Worm (Caenorhabditis elegans) whole organism, young adult: ENCODE results near the gene nhr-277.

Experiments
- B0035.1 ChIP-seq: sonication (generic microtip); optimal IDR thresholded peaks from 2 replicates; lab custom pipeline; 2016; ENCODE audit warnings: missing genetic modification characterization, mild to moderate bottlenecking, missing compliant biosample characterization, missing genotype, missing genetic modification reagents
- C17E4.6 ChIP-seq: fragments of 200-800 bp; sonication (Bioruptor generic); IDR thresholded peaks from 2 replicates; pipeline ENCODE4 v1.3.6; 2022; ENCODE audit warnings: missing genetic modification reagents, missing genetic modification characterization, missing compliant biosample characterization
- D2030.7 ChIP-seq: fragments of 200-800 bp; sonication (Bioruptor generic); IDR thresholded peaks from 2 replicates; pipeline ENCODE4 v1.3.6; 2022; ENCODE audit warnings: missing genetic modification reagents, missing genetic modification characterization, missing compliant biosample characterization
- F33H1.4 ChIP-seq: fragments of 200-800 bp; sonication (Bioruptor generic); IDR thresholded peaks from 2 replicates; pipeline ENCODE4 v1.3.6; 2022; ENCODE audit warnings: missing genetic modification reagents, missing genetic modification characterization, missing compliant biosample characterization
- F55B11.4 ChIP-seq: sonication (generic microtip); optimal IDR thresholded peaks from 2 replicates; lab custom pipeline; 2016; ENCODE audit warnings: missing compliant biosample characterization, missing genetic modification characterization, borderline replicate concordance; ENCODE audit not compliant: insufficient read depth
- F57C9.4 ChIP-seq: sonication (generic microtip); optimal IDR thresholded peaks from 2 replicates; lab custom pipeline; 2017; ENCODE audit warnings: mild to moderate bottlenecking, missing genetic modification characterization, missing compliant biosample characterization
- K12H6.12 ChIP-seq: fragments of 200-800 bp; sonication (Bioruptor generic); optimal IDR thresholded peaks from 2 replicates; lab custom pipeline; 2018; ENCODE audit warnings: mild to moderate bottlenecking, missing genetic modification characterization, missing compliant biosample characterization
- Y67H2A.10 ChIP-seq: fragments of 200-800 bp; sonication (Bioruptor generic); conservative IDR thresholded peaks from 2 replicates; pipeline ENCODE4 v1.3.6; 2022; ENCODE audit warnings: missing genetic modification reagents, missing genetic modification characterization, missing compliant biosample characterization
- atf-7 ChIP-seq: sonication (generic microtip); optimal IDR thresholded peaks from 2 replicates; lab custom pipeline; 2017; ENCODE audit warnings: mild to moderate bottlenecking, missing genetic modification characterization, missing compliant biosample characterization
- athp-1 ChIP-seq: sonication (generic microtip); optimal IDR thresholded peaks from 2 replicates; lab custom pipeline; 2017; ENCODE audit warnings: mild to moderate bottlenecking, missing genetic modification characterization, missing compliant biosample characterization
- ccch-3 ChIP-seq: fragments of 200-800 bp; sonication (Bioruptor generic); optimal IDR thresholded peaks from 2 replicates; lab custom pipeline; 2018; ENCODE audit warnings: mild to moderate bottlenecking, missing genetic modification characterization, missing compliant biosample characterization
- ceh-27 ChIP-seq: fragments of 200-800 bp; sonication (Bioruptor generic); optimal IDR thresholded peaks from 2 replicates; lab custom pipeline; 2018; ENCODE audit warnings: mild to moderate bottlenecking, missing genetic modification characterization, moderate library complexity, missing compliant biosample characterization
- ceh-40 ChIP-seq: fragments of 200-800 bp; sonication (Bioruptor generic); IDR thresholded peaks from 2 replicates; pipeline ENCODE4 v1.3.6; 2022; ENCODE audit warnings: missing genetic modification characterization, missing compliant biosample characterization
- ceh-58 ChIP-seq: fragments of 200-800 bp; sonication (Bioruptor generic); IDR thresholded peaks from 2 replicates; pipeline ENCODE4 v1.3.6; 2022; ENCODE audit warnings: missing genetic modification characterization, missing compliant biosample characterization
- ceh-91 ChIP-seq: fragments of 200-800 bp; sonication (Bioruptor generic); IDR thresholded peaks from 2 replicates; pipeline ENCODE4 v1.3.6; 2022; ENCODE audit warnings: missing genetic modification reagents, missing genetic modification characterization, missing compliant biosample characterization
- dpff-1 ChIP-seq: sonication (generic microtip); optimal IDR thresholded peaks from 2 replicates; lab custom pipeline; 2017; ENCODE audit warnings: mild to moderate bottlenecking, missing genetic modification characterization, missing compliant biosample characterization
- efl-1 ChIP-seq: fragments of 150-350 bp; optimal IDR thresholded peaks from 2 replicates; lab custom pipeline; 2014; ENCODE audit warnings: missing biosample characterization, missing genetic modification reagents, missing genetic modification characterization
- fkh-3 ChIP-seq: sonication (generic microtip); optimal IDR thresholded peaks from 2 replicates; lab custom pipeline; 2016; ENCODE audit warnings: mild to moderate bottlenecking, missing genetic modification characterization, missing compliant biosample characterization
- gei-17 ChIP-seq: fragments of 200-800 bp; sonication (Bioruptor generic); optimal IDR thresholded peaks from 2 replicates; lab custom pipeline; 2018; ENCODE audit warnings: mild to moderate bottlenecking, missing genetic modification characterization, missing compliant biosample characterization
- hlh-12 ChIP-seq: sonication (generic microtip); optimal IDR thresholded peaks from 2 replicates; lab custom pipeline; 2016; ENCODE audit warnings: missing genetic modification characterization, missing compliant biosample characterization
- hlh-26 ChIP-seq: fragments of 200-800 bp; sonication (Bioruptor generic); conservative IDR thresholded peaks from 2 replicates; pipeline ENCODE4 v1.3.6; 2022; ENCODE audit warnings: missing genetic modification reagents, missing genetic modification characterization, missing compliant biosample characterization
- hmg-1.2 ChIP-seq: fragments of 200-800 bp; sonication (Bioruptor generic); IDR thresholded peaks from 2 replicates; pipeline ENCODE4 v1.3.6; 2022; ENCODE audit warnings: missing genetic modification reagents, missing genetic modification characterization, missing compliant biosample characterization
- hsf-1 ChIP-seq: fragments of 200-800 bp; sonication (Bioruptor generic); IDR thresholded peaks from 2 replicates; pipeline ENCODE4 v1.3.6; 2022; ENCODE audit warnings: missing genetic modification reagents, missing genetic modification characterization, missing compliant biosample characterization
- lin-26 ChIP-seq: fragments of 200-800 bp; sonication (Bioruptor generic); IDR thresholded peaks from 2 replicates; pipeline ENCODE4 v1.3.6; 2022; ENCODE audit warnings: missing genetic modification reagents, missing genetic modification characterization, missing compliant biosample characterization
- lin-35 ChIP-seq, 3 experiments: fragments of 150-350 bp in 2 of 3; sonication (generic microtip) in 1 of 3; optimal IDR thresholded peaks; 2 replicates each; lab custom pipeline; 2014 to 2018; ENCODE audit warnings: missing biosample characterization in 3 of 3, missing genetic modification characterization in 3 of 3, missing genetic modification reagents in 3 of 3
- lin-40 ChIP-seq: sonication (generic microtip); optimal IDR thresholded peaks from 2 replicates; lab custom pipeline; 2016; ENCODE audit warnings: missing genetic modification characterization, mild to moderate bottlenecking, missing compliant biosample characterization, missing genotype, missing genetic modification reagents
- lin-54 ChIP-seq: fragments of 200-800 bp; sonication (Bioruptor generic); optimal IDR thresholded peaks from 2 replicates; lab custom pipeline; 2018; ENCODE audit warnings: mild to moderate bottlenecking, missing genetic modification characterization, missing compliant biosample characterization
- madf-10 ChIP-seq: sonication (generic microtip); optimal IDR thresholded peaks from 2 replicates; lab custom pipeline; 2016; ENCODE audit warnings: mild to moderate bottlenecking, missing genetic modification characterization, missing compliant biosample characterization
- madf-3 ChIP-seq: fragments of 200-800 bp; sonication (Bioruptor generic); IDR thresholded peaks from 2 replicates; pipeline ENCODE4 v1.3.6; 2022; ENCODE audit warnings: missing genetic modification reagents, missing genetic modification characterization, missing compliant biosample characterization
- madf-6 ChIP-seq: fragments of 200-800 bp; sonication (Bioruptor generic); IDR thresholded peaks from 2 replicates; pipeline ENCODE4 v1.3.6; 2022; ENCODE audit warnings: missing genetic modification reagents, missing genetic modification characterization, missing compliant biosample characterization
- nfya-2 ChIP-seq: fragments of 200-800 bp; sonication (Bioruptor generic); IDR thresholded peaks from 2 replicates; pipeline ENCODE4 v1.3.6; 2022; ENCODE audit warnings: missing genetic modification reagents, missing genetic modification characterization, missing compliant biosample characterization
- nhr-179 ChIP-seq: sonication (generic microtip); optimal IDR thresholded peaks from 2 replicates; lab custom pipeline; 2016; ENCODE audit warnings: mild to moderate bottlenecking, missing genetic modification characterization, missing compliant biosample characterization
- nhr-27 ChIP-seq: fragments of 200-800 bp; sonication (Bioruptor generic); optimal IDR thresholded peaks from 2 replicates; lab custom pipeline; 2018; ENCODE audit warnings: mild to moderate bottlenecking, missing genetic modification characterization, moderate library complexity, missing compliant biosample characterization
- nhr-80 ChIP-seq: sonication (generic microtip); optimal IDR thresholded peaks from 2 replicates; lab custom pipeline; 2016; ENCODE audit warnings: missing genetic modification characterization, missing compliant biosample characterization
- sea-2 ChIP-seq: fragments of 200-800 bp; sonication (Bioruptor generic); IDR thresholded peaks from 2 replicates; pipeline ENCODE4 v1.3.6; 2022; ENCODE audit warnings: missing genetic modification characterization, missing compliant biosample characterization
- snpc-1.1 ChIP-seq: sonication (generic microtip); optimal IDR thresholded peaks from 2 replicates; lab custom pipeline; 2017; ENCODE audit warnings: missing genetic modification characterization, mild to moderate bottlenecking, missing compliant biosample characterization, antibody characterized with exemption, moderate library complexity, missing genotype, missing genetic modification reagents; ENCODE audit not compliant: insufficient read depth
- sptf-2 ChIP-seq: fragments of 200-800 bp; sonication (Bioruptor generic); optimal IDR thresholded peaks from 2 replicates; lab custom pipeline; 2018; ENCODE audit warnings: mild to moderate bottlenecking, missing genetic modification characterization, missing compliant biosample characterization
- unc-62 ChIP-seq: fragments of 150-350 bp; optimal IDR thresholded peaks from 2 replicates; lab custom pipeline; 2014; ENCODE audit warnings: missing biosample characterization, missing genetic modification reagents, missing genetic modification characterization
- zim-3 ChIP-seq: sonication (generic microtip); optimal IDR thresholded peaks from 2 replicates; lab custom pipeline; 2017; ENCODE audit warnings: mild to moderate bottlenecking, missing genetic modification characterization, moderate library complexity, missing compliant biosample characterization
- ztf-22 ChIP-seq: fragments of 200-800 bp; sonication (Bioruptor generic); optimal IDR thresholded peaks from 2 replicates; lab custom pipeline; 2018; ENCODE audit warnings: mild to moderate bottlenecking, missing genetic modification characterization, moderate library complexity, missing compliant biosample characterization
- ztf-26 ChIP-seq: sonication (generic microtip); optimal IDR thresholded peaks from 2 replicates; lab custom pipeline; 2017; ENCODE audit warnings: missing genetic modification characterization, missing compliant biosample characterization

Gene nhr-277

ce11 chrIV:2725784-2726183 is 17.0 kb upstream of the nhr-277 start, which contains the start of gene ubxn-2 (continued):
- TF ChIP-seq lin-54 (GFP tag; lab: Kevin White, UChicago) (peak; percentile 79), athp-1 (tag; lab: Kevin White, UChicago) (no peak), ccch-3 (GFP tag; lab: Kevin White, UChicago) (no peak), lin-40 (tag; lab: Kevin White, UChicago) (peak; percentile 85), F33H1.4 (GFP tag; lab: Robert Waterston, UW) (peak; percentile 65), F55B11.4 (tag; lab: Kevin White, UChicago) (no peak), ceh-40 (GFP tag; lab: Robert Waterston, UW) (no peak), sptf-2 (GFP tag; lab: Kevin White, UChicago) (no peak), ztf-26 (tag; lab: Kevin White, UChicago) (peak; percentile 70), D2030.7 (peak; percentile 64), sea-2 (GFP tag; lab: Robert Waterston, UW) (no peak), hlh-26 (GFP tag; lab: Robert Waterston, UW) (no peak), fkh-3 (tag; lab: Kevin White, UChicago) (no peak), ceh-58 (GFP tag; lab: Robert Waterston, UW) (no peak), lin-26 (no peak), atf-7 (tag; lab: Kevin White, UChicago) (peak; percentile 33), efl-1 (GFP tag; lab: Kevin White, UChicago) (peak; percentile 31), unc-62 (GFP tag; lab: Kevin White, UChicago) (no peak), dpff-1 (tag; lab: Kevin White, UChicago) (no peak), madf-6 (GFP tag; lab: Robert Waterston, UW) (peak; percentile 62), nhr-179 (no peak), nfya-2 (no peak), zim-3 (no peak), ceh-27 (peak; percentile 26), nhr-80 (tag; lab: Kevin White, UChicago) (peak; percentile 32), hsf-1 (GFP tag; lab: Robert Waterston, UW) (peak; percentile 67; the same call in 1 of the 2 replicates), Y67H2A.10 (GFP tag; lab: Robert Waterston, UW) (no peak), K12H6.12 (no peak), ztf-22 (GFP tag; lab: Kevin White, UChicago) (no peak), madf-10 (tag; lab: Kevin White, UChicago) (no peak), hlh-12 (tag; lab: Kevin White, UChicago) (no peak), lin-35 (GFP tag; optimal IDR thresholded peaks at IDR 0.05; lab: Kevin White, UChicago) (peak in 1 of 3 experiments; percentile 70), C17E4.6 (GFP tag; lab: Robert Waterston, UW) (no peak), nhr-27 (tag; lab: Kevin White, UChicago) (no peak), ceh-91 (GFP tag; lab: Robert Waterston, UW) (0 out of 2 replicates have a peak, but pooled peaks have one; percentile 19), F57C9.4 (tag; lab: Kevin White, UChicago) (no peak), hmg-1.2 (GFP tag; lab: Robert Waterston, UW) (peak; percentile 51), B0035.1 (tag; lab: Kevin White, UChicago) (no peak)

ce11 chrIV:2729957-2730356 is 12.8 kb upstream of the nhr-277 start, which contains the start of gene Y94H6A.2:
TSS of gene Y94H6A.2 (plus strand) at chrIV:2730292.
- TF ChIP-seq nhr-80 (tag; lab: Kevin White, UChicago) (peak; percentile 67), gei-17 (no peak), madf-3 (GFP tag; lab: Robert Waterston, UW) (no peak), snpc-1.1 (tag; lab: Kevin White, UChicago) (no peak)
